Worm (Caenorhabditis elegans): ENCODE results near the gene irld-8.

irld-8 gene

ce11 chrIV:8146283-8146682 is 30.7 kb downstream of the irld-8 start:
- TF ChIP-seq Y116A8C.19 (tag; optimal IDR thresholded peaks at IDR 0.05; ENCODE audit: borderline replicate concordance) = no peak
- TF ChIP-seq dpl-1 (GFP tag; optimal IDR thresholded peaks at IDR 0.05) = peak in 1 of 3 experiments; percentile 29
- TF ChIP-seq F16B12.6 (tag; optimal IDR thresholded peaks at IDR 0.05) = no peak
- TF ChIP-seq mep-1 (tag; optimal IDR thresholded peaks at IDR 0.05) = peak; percentile 34
- peak; percentile 14 to 46 for TF ChIP-seq lsy-2 (tag; optimal IDR thresholded peaks at IDR 0.05)
- TF ChIP-seq nhr-11 (tag; optimal IDR thresholded peaks at IDR 0.05) = no peak
- no peak for TF ChIP-seq sox-4 (tag; optimal IDR thresholded peaks at IDR 0.05)
- no peak for TF ChIP-seq isw-1 (GFP tag; IDR thresholded peaks at IDR 0.05)
- TF ChIP-seq nhr-90 (tag; optimal IDR thresholded peaks at IDR 0.05; ENCODE audit: poor library complexity) = peak; percentile 51
- no peak for TF ChIP-seq ceh-63 (GFP tag; optimal IDR thresholded peaks at IDR 0.05)
- TF ChIP-seq tbx-2 (tag; optimal IDR thresholded peaks at IDR 0.05) = no peak
- peak; percentile 45 for TF ChIP-seq blmp-1 (tag; optimal IDR thresholded peaks at IDR 0.05)
- peak in 1 of 2 experiments; percentile 71 for TF ChIP-seq mdl-1 (tag; optimal IDR thresholded peaks at IDR 0.05)
- peak; percentile 17; the same call in 1 of the 2 replicates for TF ChIP-seq nhr-19 (GFP tag; conservative IDR thresholded peaks at IDR 0.05)
- TF ChIP-seq jun-1 (tag; optimal IDR thresholded peaks at IDR 0.05) = no peak
- no peak for TF ChIP-seq fkh-4 (tag; optimal IDR thresholded peaks at IDR 0.05; ENCODE audit: borderline replicate concordance)
- TF ChIP-seq nhr-237 (tag; optimal IDR thresholded peaks at IDR 0.05) = no peak
- no peak for TF ChIP-seq ceh-82 (tag; optimal IDR thresholded peaks at IDR 0.05)
- TF ChIP-seq nhr-28 (tag; optimal IDR thresholded peaks at IDR 0.05) = no peak
- TF ChIP-seq nhr-12 (tag; optimal IDR thresholded peaks at IDR 0.05) = no peak
- peak; percentile 40 for TF ChIP-seq skn-1 (tag; optimal IDR thresholded peaks at IDR 0.05)
- peak in 1 of 2 experiments; percentile 74 for TF ChIP-seq lin-35 (GFP tag; optimal IDR thresholded peaks at IDR 0.05)
- TF ChIP-seq hpl-2 (GFP tag; optimal IDR thresholded peaks at IDR 0.05) = no peak
- no peak for TF ChIP-seq pax-3 (tag; optimal IDR thresholded peaks at IDR 0.05)
- peak; percentile 94 for TF ChIP-seq nhr-85 (tag)
- no peak for TF ChIP-seq ama-1 (optimal IDR thresholded peaks at IDR 0.05)
- TF ChIP-seq nhr-76 (tag; optimal IDR thresholded peaks at IDR 0.05) = no peak
- TF ChIP-seq ceh-90 (tag; optimal IDR thresholded peaks at IDR 0.05) = no peak
- peak; percentile 28 for TF ChIP-seq elt-2 (tag; optimal IDR thresholded peaks at IDR 0.05)
- no peak for TF ChIP-seq alr-1 (tag; optimal IDR thresholded peaks at IDR 0.05; ENCODE audit: borderline replicate concordance)
- no peak for TF ChIP-seq unc-30 (tag; optimal IDR thresholded peaks at IDR 0.05)
- no peak for TF ChIP-seq fkh-10 (GFP tag; optimal IDR thresholded peaks at IDR 0.05)
- TF ChIP-seq fkh-8 (tag; optimal IDR thresholded peaks at IDR 0.05) = no peak
- TF ChIP-seq snpc-4 (tag; optimal IDR thresholded peaks at IDR 0.05) = no peak
- TF ChIP-seq hlh-4 (tag; optimal IDR thresholded peaks at IDR 0.05) = no peak
- TF ChIP-seq ets-5 (GFP tag; IDR thresholded peaks at IDR 0.05) = no peak
- TF ChIP-seq egl-27 (tag; optimal IDR thresholded peaks at IDR 0.05) = no peak
- TF ChIP-seq dsc-1 (tag; optimal IDR thresholded peaks at IDR 0.05) = no peak
- no peak for TF ChIP-seq aha-1 (tag; optimal IDR thresholded peaks at IDR 0.05)
- TF ChIP-seq ces-1 (GFP tag; optimal IDR thresholded peaks at IDR 0.05) = no peak
- no peak for TF ChIP-seq sptf-1 (tag; optimal IDR thresholded peaks at IDR 0.05)
- TF ChIP-seq nhr-47 (tag; optimal IDR thresholded peaks at IDR 0.05) = peak; percentile 23
- TF ChIP-seq ztf-4 (tag; optimal IDR thresholded peaks at IDR 0.05) = no peak
- TF ChIP-seq lin-13 (GFP tag; optimal IDR thresholded peaks at IDR 0.05) = no peak
- no peak for TF ChIP-seq hlh-17 (GFP tag; optimal IDR thresholded peaks at IDR 0.05; ENCODE audit: borderline replicate concordance)
- TF ChIP-seq elt-3 (tag; optimal IDR thresholded peaks at IDR 0.05) = peak in 2 of 6 experiments; percentile 34 to 64
- no peak for TF ChIP-seq nhr-77 (tag; optimal IDR thresholded peaks at IDR 0.05)
- TF ChIP-seq lin-15B (tag; optimal IDR thresholded peaks at IDR 0.05) = no peak
- no peak for TF ChIP-seq rnt-1 (tag; optimal IDR thresholded peaks at IDR 0.05)
- no peak for TF ChIP-seq egl-13 (tag; optimal IDR thresholded peaks at IDR 0.05)
- no peak for TF ChIP-seq ztf-11 (tag; optimal IDR thresholded peaks at IDR 0.05)
- TF ChIP-seq mef-2 (tag; optimal IDR thresholded peaks at IDR 0.05) = no peak
- TF ChIP-seq xbp-1 (tag; optimal IDR thresholded peaks at IDR 0.05) = no peak
- TF ChIP-seq irx-1 (tag; optimal IDR thresholded peaks at IDR 0.05) = peak; percentile 11

Measured in whole organism, L1 larva.